Worm (Caenorhabditis elegans) whole organism, L3 larva: ENCODE results near the gene Y54F10AR.2.
"Not testable (repeated sequence)": the region's sequence is repeated elsewhere in the genome, so short reads cannot be mapped to it uniquely, and the experiment has no call there.

ENCODE experiments used
- R02D3.7 ChIP-seq: fragments of 150-350 bp; optimal IDR thresholded peaks from 2 replicates; lab custom pipeline; 2014; ENCODE audit warnings: missing biosample characterization, missing genetic modification characterization
- ZK546.5 ChIP-seq: sonication (generic microtip); optimal IDR thresholded peaks from 2 replicates; lab custom pipeline; 2017; ENCODE audit warnings: missing biosample characterization, missing genetic modification characterization
- aly-2 ChIP-seq: fragments of 150-350 bp; optimal IDR thresholded peaks from 2 replicates; lab custom pipeline; 2014; ENCODE audit warnings: missing biosample characterization, missing genetic modification characterization
- ceh-16 ChIP-seq: sonication (generic microtip); optimal IDR thresholded peaks from 2 replicates; lab custom pipeline; 2017; ENCODE audit warnings: missing biosample characterization, missing genetic modification characterization
- ceh-28 ChIP-seq: fragments of 150-350 bp; optimal IDR thresholded peaks from 2 replicates; lab custom pipeline; 2014; ENCODE audit warnings: missing biosample characterization, missing genetic modification reagents, missing genetic modification characterization
- elt-1 ChIP-seq: fragments of 150-350 bp; optimal IDR thresholded peaks from 2 replicates; lab custom pipeline; 2014; ENCODE audit warnings: missing biosample characterization, missing genetic modification characterization
- elt-2 ChIP-seq: sonication (generic microtip); optimal IDR thresholded peaks from 2 replicates; lab custom pipeline; 2016; ENCODE audit warnings: missing genetic modification reagents, mild to moderate bottlenecking, missing genetic modification characterization, missing compliant biosample characterization
- eor-1 ChIP-seq, 2 experiments: fragments of 150-350 bp; optimal IDR thresholded peaks; 2 replicates each; lab custom pipeline; 2014 to 2018; ENCODE audit warnings: missing biosample characterization in 2 of 2, missing genetic modification characterization in 2 of 2
- fkh-10 ChIP-seq: sonication (generic microtip); optimal IDR thresholded peaks from 2 replicates; lab custom pipeline; 2017; ENCODE audit warnings: missing biosample characterization, missing genetic modification reagents, missing genetic modification characterization
- fkh-2 ChIP-seq: fragments of 150-350 bp; optimal IDR thresholded peaks from 2 replicates; lab custom pipeline; 2014; ENCODE audit warnings: missing biosample characterization, missing genetic modification reagents, missing genetic modification characterization
- jun-1 ChIP-seq: fragments of 150-350 bp; optimal IDR thresholded peaks from 2 replicates; lab custom pipeline; 2014; ENCODE audit warnings: missing biosample characterization, missing genetic modification reagents, missing genetic modification characterization
- lin-15B ChIP-seq: fragments of 150-350 bp; optimal IDR thresholded peaks from 2 replicates; lab custom pipeline; 2014; ENCODE audit warnings: missing biosample characterization, missing genetic modification characterization
- lin-39 ChIP-seq: fragments of 150-350 bp; optimal IDR thresholded peaks from 2 replicates; lab custom pipeline; 2018; ENCODE audit warnings: missing biosample characterization, missing genetic modification reagents, missing genetic modification characterization
- lsy-12 ChIP-seq: sonication (generic microtip); optimal IDR thresholded peaks from 2 replicates; lab custom pipeline; 2016; ENCODE audit warnings: mild to moderate bottlenecking, missing genetic modification characterization, missing compliant biosample characterization
- mml-1 ChIP-seq: fragments of 150-350 bp; sonication (generic microtip); optimal IDR thresholded peaks from 3 replicates; lab custom pipeline; 2014; ENCODE audit warnings: missing biosample characterization, missing genetic modification characterization
- nfya-1 ChIP-seq: sonication (generic microtip); optimal IDR thresholded peaks from 2 replicates; lab custom pipeline; 2017; ENCODE audit warnings: missing genetic modification characterization, mild to moderate bottlenecking, missing compliant biosample characterization, antibody characterized with exemption, moderate library complexity; ENCODE audit not compliant: insufficient read depth
- nhr-11 ChIP-seq: fragments of 150-350 bp; optimal IDR thresholded peaks from 2 replicates; lab custom pipeline; 2014; ENCODE audit warnings: missing biosample characterization, missing genetic modification characterization
- nhr-23 ChIP-seq: fragments of 150-350 bp; optimal IDR thresholded peaks from 2 replicates; lab custom pipeline; 2014; ENCODE audit warnings: missing biosample characterization, missing genetic modification reagents, missing genetic modification characterization
- nhr-237 ChIP-seq: fragments of 150-350 bp; optimal IDR thresholded peaks from 2 replicates; lab custom pipeline; 2014; ENCODE audit warnings: missing biosample characterization, missing genetic modification characterization
- nhr-25 ChIP-seq: sonication (generic microtip); optimal IDR thresholded peaks from 2 replicates; lab custom pipeline; 2017; ENCODE audit warnings: missing biosample characterization, missing genetic modification characterization
- nhr-28 ChIP-seq: fragments of 150-350 bp; optimal IDR thresholded peaks from 2 replicates; lab custom pipeline; 2014; ENCODE audit warnings: missing biosample characterization, missing genetic modification characterization
- nhr-67 ChIP-seq: fragments of 150-350 bp; optimal IDR thresholded peaks from 2 replicates; lab custom pipeline; 2014; ENCODE audit warnings: missing biosample characterization, missing genetic modification characterization
- pha-4 ChIP-seq: fragments of 150-350 bp; optimal IDR thresholded peaks from 2 replicates; lab custom pipeline; 2014; ENCODE audit warnings: missing biosample characterization, missing genetic modification reagents, missing genetic modification characterization
- pqm-1 ChIP-seq: fragments of 150-350 bp; optimal IDR thresholded peaks from 2 replicates; lab custom pipeline; 2017; ENCODE audit warnings: missing biosample characterization, missing genetic modification characterization, inconsistent platforms
- sea-2 ChIP-seq: fragments of 150-350 bp; sonication (generic microtip); optimal IDR thresholded peaks from 4 replicates; lab custom pipeline; 2014; ENCODE audit warnings: missing biosample characterization, missing genetic modification reagents, missing genetic modification characterization
- skn-1 ChIP-seq: fragments of 150-350 bp; optimal IDR thresholded peaks from 2 replicates; lab custom pipeline; 2014; ENCODE audit warnings: missing biosample characterization, missing genetic modification characterization
- snpc-4 ChIP-seq: fragments of 150-350 bp; optimal IDR thresholded peaks from 2 replicates; lab custom pipeline; 2014; ENCODE audit warnings: missing biosample characterization, missing genetic modification characterization
- tbx-2 ChIP-seq: sonication (generic microtip); optimal IDR thresholded peaks from 2 replicates; lab custom pipeline; 2016; ENCODE audit warnings: mild to moderate bottlenecking, missing genetic modification characterization, missing compliant biosample characterization
- zag-1 ChIP-seq: fragments of 150-350 bp; optimal IDR thresholded peaks from 2 replicates; lab custom pipeline; 2014; ENCODE audit warnings: missing biosample characterization, missing genetic modification characterization
- ztf-11 ChIP-seq: fragments of 150-350 bp; optimal IDR thresholded peaks from 2 replicates; lab custom pipeline; 2014; ENCODE audit warnings: missing biosample characterization, missing genetic modification characterization

Y54F10AR.2 gene

DNA sequence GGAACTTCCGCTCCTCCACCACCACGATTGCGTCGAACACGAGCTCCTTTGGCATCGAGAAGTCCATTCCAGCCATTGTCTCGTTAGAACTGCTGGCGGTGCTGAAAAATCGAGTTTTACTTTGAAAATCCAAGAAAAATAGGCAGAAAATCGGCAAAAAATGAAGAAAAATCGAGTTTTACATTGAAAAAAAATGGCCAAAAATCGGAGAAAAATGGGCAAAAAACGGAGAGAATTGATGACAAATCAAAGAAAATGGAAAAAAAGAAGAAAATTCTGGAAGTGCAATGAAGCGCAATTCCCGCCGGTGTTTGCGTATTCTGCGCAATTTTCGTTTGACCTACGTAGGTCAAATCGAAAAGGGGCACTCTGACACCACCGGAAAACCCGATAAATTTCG is 7.5 kb downstream of the Y54F10AR.2 start, which contains the start of gene Y54F10AM.11:
Gene Y54F10AM.11 (minus strand): TSS at position 101 of the 400 bp plus-strand sequence.
- not testable (repeated sequence) for TF ChIP-seq nhr-23 (tag; lab: Kevin White, UChicago); snpc-4 (tag; lab: Kevin White, UChicago); fkh-2

DNA sequence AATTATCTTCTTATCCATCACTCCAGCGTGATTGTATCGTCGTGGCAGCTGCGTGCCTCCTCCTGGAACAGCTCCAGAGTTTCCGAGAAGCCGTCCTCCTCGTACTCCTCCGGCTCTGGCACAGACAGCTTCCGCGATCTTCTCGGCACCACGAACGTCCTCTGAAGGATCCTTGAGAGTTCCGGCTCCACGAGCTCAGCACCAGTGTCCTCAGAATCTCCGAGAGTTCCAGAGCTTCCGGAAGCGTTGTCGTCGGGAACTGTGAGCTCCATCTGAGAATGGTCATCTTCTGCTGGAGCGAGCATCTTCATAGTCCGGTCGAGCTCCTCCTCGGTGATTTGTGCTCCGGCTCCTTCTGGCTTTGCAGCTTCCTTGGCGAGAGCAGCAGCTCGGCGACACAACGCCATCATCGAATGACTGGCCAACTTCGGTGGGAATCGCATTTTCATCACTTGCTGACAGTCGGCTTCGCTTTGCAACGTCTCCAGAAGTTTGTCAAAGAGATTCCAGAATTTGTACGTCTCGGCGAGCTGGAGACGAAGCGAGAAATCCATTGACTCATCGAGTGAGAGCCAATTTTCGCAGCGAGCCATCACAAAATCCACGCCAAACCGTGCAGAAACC is 8.2 kb downstream of the Y54F10AR.2 start:
- no peak for TF ChIP-seq eor-1 (tag; optimal IDR thresholded peaks at IDR 0.05; lab: Kevin White, UChicago)
- TF ChIP-seq lsy-12 (tag; lab: Kevin White, UChicago): no peak
- TF ChIP-seq ztf-11 (tag; lab: Kevin White, UChicago): no peak
- no peak for TF ChIP-seq sea-2 (GFP tag; lab: Kevin White, UChicago)
- no peak for TF ChIP-seq nhr-237 (tag; lab: Kevin White, UChicago)
- no peak for TF ChIP-seq mml-1 (tag; lab: Kevin White, UChicago)
- TF ChIP-seq elt-2 (tag; lab: Kevin White, UChicago): no peak
- no peak for TF ChIP-seq ceh-16 (tag; lab: Kevin White, UChicago)
- no peak for TF ChIP-seq jun-1 (tag; lab: Kevin White, UChicago)
- TF ChIP-seq nhr-23 (tag; lab: Kevin White, UChicago): no peak
- TF ChIP-seq skn-1 (tag; lab: Kevin White, UChicago): no peak
- TF ChIP-seq nhr-67 (tag; lab: Kevin White, UChicago): no peak
- no peak for TF ChIP-seq nhr-25 (tag; lab: Kevin White, UChicago)
- no peak for TF ChIP-seq ceh-28 (tag; lab: Kevin White, UChicago)
- TF ChIP-seq pha-4 (tag; lab: Kevin White, UChicago): no peak
- TF ChIP-seq zag-1: no peak

DNA sequence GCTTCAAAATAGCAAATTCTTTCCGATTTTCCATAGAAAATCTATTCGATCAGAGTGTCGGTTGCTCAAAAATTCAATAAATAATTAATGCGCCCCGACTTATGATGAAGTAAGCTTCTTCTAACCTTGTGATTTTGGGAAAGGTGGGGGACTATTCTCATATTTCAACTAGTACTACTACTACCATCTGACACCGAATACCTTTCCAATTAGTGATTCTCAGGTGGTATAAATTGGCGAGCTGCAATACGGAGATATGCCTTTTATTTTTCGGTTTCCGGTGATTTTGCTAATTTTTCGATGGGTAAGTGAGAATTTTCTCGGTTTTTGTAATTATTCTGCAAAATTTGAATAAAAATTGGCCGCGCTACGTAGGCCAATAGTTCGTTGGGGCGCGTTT is 9.9 kb downstream of the Y54F10AR.2 start, which contains the start of gene nhr-239:
Gene nhr-239 (plus strand): TSS at position 301 of the 400 bp plus-strand sequence.
- TF ChIP-seq elt-2 (tag; lab: Kevin White, UChicago) (no peak), R02D3.7 (tag; lab: Kevin White, UChicago) (no peak), ceh-28 (tag; lab: Kevin White, UChicago) (no peak), nhr-11 (tag; lab: Kevin White, UChicago) (no peak), elt-1 (tag; lab: Kevin White, UChicago) (no peak), lin-15B (tag; lab: Kevin White, UChicago) (no peak), fkh-10 (GFP tag; lab: Kevin White, UChicago) (no peak), ztf-11 (tag; lab: Kevin White, UChicago) (no peak), nhr-25 (tag; lab: Kevin White, UChicago) (no peak), zag-1 (no peak), nhr-237 (tag; lab: Kevin White, UChicago) (no peak), ceh-16 (tag; lab: Kevin White, UChicago) (no peak), skn-1 (tag; lab: Kevin White, UChicago) (no peak)

DNA sequence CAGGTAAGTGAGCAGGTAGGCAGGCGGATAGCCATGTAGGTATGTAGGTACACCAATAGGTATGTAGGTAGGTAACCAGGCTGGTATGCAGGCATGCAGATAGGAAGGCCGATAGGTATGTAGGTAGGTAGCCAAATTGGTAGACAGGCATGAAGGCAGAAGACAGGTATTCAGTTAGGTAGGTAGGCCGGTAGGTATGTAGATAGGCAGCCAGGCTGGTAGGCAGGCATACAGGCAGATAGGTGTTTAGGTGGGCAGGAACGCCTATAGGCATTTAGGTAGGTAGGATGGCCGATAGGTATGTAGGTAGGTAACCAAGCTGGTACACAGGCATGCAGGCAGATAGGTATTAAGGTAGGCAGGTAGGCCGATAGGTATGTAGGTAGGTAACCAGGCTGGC is 10.6 kb downstream of the Y54F10AR.2 start:
- TF ChIP-seq sea-2 (GFP tag; lab: Kevin White, UChicago) (no peak), ztf-11 (tag; lab: Kevin White, UChicago) (no peak), nhr-28 (tag; lab: Kevin White, UChicago) (no peak), nhr-23 (tag; lab: Kevin White, UChicago) (no peak), pqm-1 (tag; lab: Kevin White, UChicago) (no peak), elt-2 (tag; lab: Kevin White, UChicago) (no peak), aly-2 (tag; lab: Kevin White, UChicago) (no peak), fkh-2 (no peak)

DNA sequence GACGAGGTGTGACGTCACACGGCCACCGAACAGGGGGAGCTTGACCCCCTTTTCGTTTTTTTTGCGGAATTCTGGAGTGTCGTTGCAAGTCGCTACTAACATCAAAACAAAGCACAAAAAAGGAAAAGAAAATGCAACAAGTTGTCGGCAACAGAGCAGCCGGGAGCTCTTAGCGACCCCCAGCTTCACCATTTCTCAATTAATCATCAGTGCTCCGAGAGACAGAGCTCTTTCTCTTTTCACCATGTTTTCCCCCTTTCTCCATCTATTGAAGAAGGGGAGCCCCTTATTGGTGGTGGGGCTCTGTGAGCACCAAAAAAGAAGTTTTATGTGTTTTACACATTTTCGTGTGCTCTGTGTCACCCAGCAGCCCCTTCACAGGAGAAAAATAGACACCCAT is 17.8 kb downstream of the Y54F10AR.2 start:
- no peak for TF ChIP-seq tbx-2 (tag; lab: Kevin White, UChicago)
- no peak for TF ChIP-seq ZK546.5 (tag; lab: Kevin White, UChicago)
- TF ChIP-seq lin-39 (tag; lab: Kevin White, UChicago): peak; percentile 69
- TF ChIP-seq nhr-11 (tag; lab: Kevin White, UChicago): no peak

DNA sequence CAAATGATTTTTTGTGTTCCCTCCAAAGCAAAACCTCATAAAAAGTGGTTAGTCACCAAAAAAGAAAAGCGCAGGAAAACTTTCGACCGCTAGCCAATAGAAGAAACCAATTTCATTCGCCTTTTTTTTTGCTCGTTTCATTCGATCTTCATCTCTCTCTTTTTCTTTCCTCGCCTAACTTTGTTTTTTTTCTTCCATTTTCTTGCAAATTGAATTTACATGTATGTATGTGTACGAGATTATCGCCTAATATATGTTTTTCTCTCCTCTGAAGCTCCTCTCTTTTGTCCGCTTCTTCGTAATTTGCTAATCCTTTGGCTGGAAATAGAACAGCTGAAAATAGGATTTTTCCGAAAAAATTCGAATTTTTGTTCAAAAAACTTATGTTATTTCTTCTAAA is 19.0 kb downstream of the Y54F10AR.2 start:
- TF ChIP-seq lin-15B (tag; lab: Kevin White, UChicago): peak; percentile 20
- TF ChIP-seq eor-1 (tag; optimal IDR thresholded peaks at IDR 0.05; lab: Kevin White, UChicago): no peak
- TF ChIP-seq nhr-237 (tag; lab: Kevin White, UChicago): no peak
- TF ChIP-seq nfya-1: peak; percentile 35
- TF ChIP-seq aly-2 (tag; lab: Kevin White, UChicago): no peak
